Worm (Caenorhabditis elegans) whole organism, late embryonic: ENCODE measurements around the gene C05B5.4.

Experiments
- C38D4.7 ChIP-seq: fragments of 200-800 bp; sonication (Bioruptor generic); optimal IDR thresholded peaks from 2 replicates; lab custom pipeline; 2018; ENCODE audit warnings: mild to moderate bottlenecking, missing genetic modification characterization, moderate library complexity, missing compliant biosample characterization
- K09A11.1 ChIP-seq: sonication (generic microtip); optimal IDR thresholded peaks from 2 replicates; lab custom pipeline; 2017; ENCODE audit warnings: antibody characterized with exemption, mild to moderate bottlenecking, missing genetic modification characterization, missing compliant biosample characterization; ENCODE audit not compliant: insufficient read depth
- Y22D7AL.16 ChIP-seq: sonication (generic microtip); optimal IDR thresholded peaks from 2 replicates; lab custom pipeline; 2016; ENCODE audit warnings: missing genetic modification characterization, missing compliant biosample characterization
- ceh-14 ChIP-seq: sonication (generic microtip); optimal IDR thresholded peaks from 2 replicates; lab custom pipeline; 2016; ENCODE audit warnings: missing genotype, missing genetic modification characterization, missing compliant biosample characterization
- ceh-18 ChIP-seq: sonication (generic microtip); optimal IDR thresholded peaks from 2 replicates; lab custom pipeline; 2016; ENCODE audit warnings: missing genetic modification characterization, missing compliant biosample characterization
- ceh-19 ChIP-seq: fragments of 200-800 bp; sonication (Bioruptor generic); optimal IDR thresholded peaks from 2 replicates; lab custom pipeline; 2018; ENCODE audit warnings: mild to moderate bottlenecking, missing genetic modification characterization, missing compliant biosample characterization
- ceh-2 ChIP-seq: sonication (generic microtip); optimal IDR thresholded peaks from 2 replicates; lab custom pipeline; 2016; ENCODE audit warnings: missing genotype, missing genetic modification characterization, missing compliant biosample characterization
- ceh-22 ChIP-seq: sonication (generic microtip); optimal IDR thresholded peaks from 2 replicates; lab custom pipeline; 2017; ENCODE audit warnings: missing biosample characterization, missing genetic modification characterization
- ceh-24 ChIP-seq: sonication (generic microtip); optimal IDR thresholded peaks from 2 replicates; lab custom pipeline; 2016; ENCODE audit warnings: mild to moderate bottlenecking, missing genetic modification characterization, missing compliant biosample characterization
- ceh-30 ChIP-seq: fragments of 150-350 bp; optimal IDR thresholded peaks from 2 replicates; lab custom pipeline; 2014; ENCODE audit warnings: missing biosample characterization, missing genetic modification characterization
- ceh-34 ChIP-seq: sonication (generic microtip); optimal IDR thresholded peaks from 2 replicates; lab custom pipeline; 2016; ENCODE audit warnings: mild to moderate bottlenecking, missing genetic modification characterization, missing compliant biosample characterization
- ceh-6 ChIP-seq: fragments of 200-800 bp; sonication (Bioruptor generic); optimal IDR thresholded peaks from 2 replicates; lab custom pipeline; 2018; ENCODE audit warnings: mild to moderate bottlenecking, missing genetic modification characterization, missing compliant biosample characterization
- che-1 ChIP-seq: sonication (generic microtip); optimal IDR thresholded peaks from 2 replicates; lab custom pipeline; 2016; ENCODE audit warnings: mild to moderate bottlenecking, missing genetic modification characterization, missing compliant biosample characterization
- dmd-4 ChIP-seq: sonication (generic microtip); optimal IDR thresholded peaks from 2 replicates; lab custom pipeline; 2016; ENCODE audit warnings: borderline replicate concordance, missing genetic modification characterization, missing compliant biosample characterization
- dve-1 ChIP-seq: sonication (generic microtip); optimal IDR thresholded peaks from 2 replicates; lab custom pipeline; 2017; ENCODE audit warnings: antibody characterized with exemption, mild to moderate bottlenecking, missing genetic modification characterization, missing compliant biosample characterization
- elt-4 ChIP-seq: sonication (generic microtip); optimal IDR thresholded peaks from 2 replicates; lab custom pipeline; 2016; ENCODE audit warnings: missing genetic modification characterization, missing compliant biosample characterization
- ets-4 ChIP-seq: sonication (generic microtip); optimal IDR thresholded peaks from 2 replicates; lab custom pipeline; 2016; ENCODE audit warnings: missing genetic modification characterization, missing compliant biosample characterization
- eyg-1 ChIP-seq: sonication (generic microtip); optimal IDR thresholded peaks from 2 replicates; lab custom pipeline; 2016; ENCODE audit warnings: missing genotype, missing genetic modification characterization, missing compliant biosample characterization
- fax-1 ChIP-seq: sonication (generic microtip); optimal IDR thresholded peaks from 2 replicates; lab custom pipeline; 2016; ENCODE audit warnings: missing genotype, missing genetic modification characterization, missing compliant biosample characterization
- fkh-10 ChIP-seq: fragments of 150-350 bp; optimal IDR thresholded peaks from 2 replicates; lab custom pipeline; 2014; ENCODE audit warnings: missing biosample characterization, missing genetic modification reagents, missing genetic modification characterization
- hlh-13 ChIP-seq: fragments of 200-800 bp; sonication (Bioruptor generic); optimal IDR thresholded peaks from 2 replicates; lab custom pipeline; 2018; ENCODE audit warnings: mild to moderate bottlenecking, missing genetic modification characterization, missing compliant biosample characterization
- hlh-8 ChIP-seq: sonication (generic microtip); optimal IDR thresholded peaks from 2 replicates; lab custom pipeline; 2016; ENCODE audit warnings: missing genotype, missing genetic modification characterization, missing compliant biosample characterization
- madf-2 ChIP-seq: sonication (generic microtip); optimal IDR thresholded peaks from 2 replicates; lab custom pipeline; 2017; ENCODE audit warnings: missing genetic modification characterization, missing compliant biosample characterization
- mec-3 ChIP-seq: sonication (generic microtip); optimal IDR thresholded peaks from 2 replicates; lab custom pipeline; 2016; ENCODE audit warnings: borderline replicate concordance, missing genetic modification characterization, missing compliant biosample characterization
- nhr-11 ChIP-seq: fragments of 150-350 bp; optimal IDR thresholded peaks from 2 replicates; lab custom pipeline; 2014; ENCODE audit warnings: missing biosample characterization, missing genetic modification characterization
- odd-2 ChIP-seq: sonication (generic microtip); optimal IDR thresholded peaks from 2 replicates; lab custom pipeline; 2017; ENCODE audit warnings: antibody characterized with exemption, mild to moderate bottlenecking, missing genetic modification characterization, missing compliant biosample characterization
- pag-3 ChIP-seq: sonication (generic microtip); optimal IDR thresholded peaks from 2 replicates; lab custom pipeline; 2016; ENCODE audit warnings: missing compliant biosample characterization, missing genetic modification characterization, borderline replicate concordance
- pat-9 ChIP-seq: fragments of 200-800 bp; sonication (Bioruptor generic); optimal IDR thresholded peaks from 2 replicates; lab custom pipeline; 2018; ENCODE audit warnings: mild to moderate bottlenecking, missing genetic modification characterization, moderate library complexity, missing compliant biosample characterization
- pax-1 ChIP-seq: fragments of 150-350 bp; optimal IDR thresholded peaks from 2 replicates; lab custom pipeline; 2014; ENCODE audit warnings: missing biosample characterization, missing genetic modification characterization
- pqm-1 ChIP-seq: sonication (generic microtip); optimal IDR thresholded peaks from 2 replicates; lab custom pipeline; 2016; ENCODE audit warnings: missing genetic modification characterization, missing compliant biosample characterization
- pros-1 ChIP-seq: fragments of 150-350 bp; optimal IDR thresholded peaks from 2 replicates; lab custom pipeline; 2014; ENCODE audit warnings: missing biosample characterization, missing genetic modification reagents, missing genetic modification characterization
- sdc-2 ChIP-seq: sonication (generic microtip); optimal IDR thresholded peaks from 2 replicates; lab custom pipeline; 2016; ENCODE audit warnings: missing genotype, missing genetic modification characterization, missing compliant biosample characterization
- sox-2 ChIP-seq: fragments of 200-800 bp; sonication (Bioruptor generic); IDR thresholded peaks from 2 replicates; pipeline ENCODE4 v1.3.6; 2022; ENCODE audit warnings: missing genetic modification reagents, missing genetic modification characterization, missing compliant biosample characterization
- sox-4 ChIP-seq: sonication (generic microtip); optimal IDR thresholded peaks from 2 replicates; lab custom pipeline; 2017; ENCODE audit warnings: mild to moderate bottlenecking, missing genetic modification characterization, inconsistent platforms, missing compliant biosample characterization
- tbx-2 ChIP-seq: sonication (generic microtip); optimal IDR thresholded peaks from 2 replicates; lab custom pipeline; 2016; ENCODE audit warnings: missing genetic modification characterization, missing compliant biosample characterization
- tbx-7 ChIP-seq: sonication (generic microtip); optimal IDR thresholded peaks from 2 replicates; lab custom pipeline; 2016; ENCODE audit warnings: missing genotype, missing genetic modification characterization, missing compliant biosample characterization
- unc-3 ChIP-seq, 2 experiments: fragments of 200-800 bp in 1 of 2; sonication (Bioruptor generic) in 1 of 2; sonication (generic microtip) in 1 of 2; conservative IDR thresholded peaks in 1 of 2; optimal IDR thresholded peaks in 1 of 2; 2 replicates each; pipeline versions ENCODE4 v1.3.6 to Lab custom; 2016 to 2022; ENCODE audit warnings: missing compliant biosample characterization in 2 of 2, missing genetic modification characterization in 2 of 2, missing genetic modification reagents in 1 of 2
- unc-86 ChIP-seq: sonication (generic microtip); optimal IDR thresholded peaks from 2 replicates; lab custom pipeline; 2016; ENCODE audit warnings: missing genetic modification characterization, missing compliant biosample characterization
- ztf-16 ChIP-seq: sonication (generic microtip); optimal IDR thresholded peaks from 2 replicates; lab custom pipeline; 2017; ENCODE audit warnings: missing genetic modification characterization, missing compliant biosample characterization

C05B5.4 gene

DNA sequence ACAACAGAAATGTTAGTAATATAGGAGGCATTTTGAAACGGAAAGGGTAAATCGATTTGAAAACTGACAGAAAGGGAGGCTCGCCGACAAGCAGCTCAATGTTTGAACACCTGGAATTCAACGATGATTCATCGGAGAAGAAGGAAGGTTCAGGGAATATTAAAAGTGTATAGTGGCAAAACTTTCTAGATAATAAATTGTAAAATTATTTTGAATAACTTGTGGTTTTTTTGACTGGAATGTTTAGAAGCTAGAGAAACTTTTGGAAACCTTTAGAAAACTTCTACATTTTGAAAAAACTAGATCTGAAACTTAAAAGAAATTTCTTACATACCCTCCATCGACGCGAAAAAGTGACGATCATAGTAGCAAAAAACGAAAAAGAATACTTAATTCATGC, 4.2 kb downstream of the C05B5.4 start, which contains the start of gene pqn-8:
pqn-8 (minus strand) TSS at position 101 of the 400 bp plus-strand sequence.
- no peak for TF ChIP-seq sox-4
- TF ChIP-seq ets-4 (tag; lab: Kevin White, UChicago): no peak
- no peak for TF ChIP-seq dve-1
- no peak for TF ChIP-seq sdc-2 (tag; lab: Kevin White, UChicago)

DNA sequence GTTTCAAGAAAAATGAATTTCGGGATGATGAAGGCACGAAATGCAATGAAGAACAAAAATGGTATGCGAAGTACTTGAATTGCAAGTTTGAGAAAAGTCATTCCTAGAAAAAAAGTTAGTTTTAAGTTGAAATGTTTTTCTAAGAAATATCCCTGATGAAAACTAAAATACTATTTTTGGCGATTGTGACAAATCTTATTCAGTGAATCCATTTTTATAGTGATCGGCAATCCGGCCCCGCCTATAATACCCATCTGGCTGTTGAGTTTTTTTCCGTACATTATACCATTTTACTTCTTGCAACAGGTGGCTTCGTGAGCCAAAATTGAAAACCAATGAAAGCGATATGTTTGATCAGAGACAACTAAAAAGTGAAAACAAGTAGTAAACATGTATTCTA, 5.5 kb downstream of the C05B5.4 start, which contains the start of gene C05B5.17:
C05B5.17 (minus strand) TSS at position 101 of the 400 bp plus-strand sequence.
- no peak for TF ChIP-seq mec-3 (tag; lab: Kevin White, UChicago)
- TF ChIP-seq fkh-10 (GFP tag; lab: Kevin White, UChicago): no peak
- TF ChIP-seq ets-4 (tag; lab: Kevin White, UChicago): no peak
- no peak for TF ChIP-seq sox-2 (GFP tag; lab: Robert Waterston, UW)

DNA sequence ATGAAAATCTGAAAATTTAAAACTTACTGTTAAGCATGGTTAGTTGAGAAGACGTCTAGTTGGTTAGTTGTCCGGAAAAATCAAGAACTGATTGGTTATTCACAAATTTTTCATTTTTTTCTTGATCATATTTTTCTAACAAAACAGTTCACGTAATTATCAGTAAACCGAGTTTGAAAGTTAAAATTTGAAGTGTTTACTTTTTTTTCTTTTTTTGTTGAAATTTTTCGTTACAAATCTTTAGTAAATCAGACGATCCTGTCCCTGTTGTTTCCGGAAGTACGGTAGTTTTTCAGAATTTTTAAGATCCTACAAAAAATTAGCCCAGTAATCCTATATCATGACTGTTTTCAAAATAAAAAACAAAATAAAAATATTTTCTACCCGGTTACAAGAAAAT, 6.7 kb downstream of the C05B5.4 start, which contains the start of gene C05B5.2:
C05B5.2 (minus strand) TSS at position 101 of the 400 bp plus-strand sequence.
- TF ChIP-seq fkh-10 (GFP tag; lab: Kevin White, UChicago) (no peak), pat-9 (no peak), ets-4 (tag; lab: Kevin White, UChicago) (no peak), ceh-18 (tag; lab: Kevin White, UChicago) (no peak), elt-4 (tag; lab: Kevin White, UChicago) (no peak), unc-3 (GFP tag; conservative IDR thresholded peaks at IDR 0.05; lab: Robert Waterston, UW) (no peak), unc-3 (tag; optimal IDR thresholded peaks at IDR 0.05; lab: Kevin White, UChicago) (no peak), C38D4.7 (no peak), dmd-4 (tag; lab: Kevin White, UChicago) (no peak), ceh-14 (tag; lab: Kevin White, UChicago) (no peak), hlh-13 (GFP tag; lab: Kevin White, UChicago) (no peak), tbx-7 (tag; lab: Kevin White, UChicago) (no peak), ceh-24 (tag; lab: Kevin White, UChicago) (no peak), K09A11.1 (tag; lab: Kevin White, UChicago) (no peak), pros-1 (no peak), ztf-16 (tag; lab: Kevin White, UChicago) (no peak), pax-1 (tag; lab: Kevin White, UChicago) (no peak)

DNA sequence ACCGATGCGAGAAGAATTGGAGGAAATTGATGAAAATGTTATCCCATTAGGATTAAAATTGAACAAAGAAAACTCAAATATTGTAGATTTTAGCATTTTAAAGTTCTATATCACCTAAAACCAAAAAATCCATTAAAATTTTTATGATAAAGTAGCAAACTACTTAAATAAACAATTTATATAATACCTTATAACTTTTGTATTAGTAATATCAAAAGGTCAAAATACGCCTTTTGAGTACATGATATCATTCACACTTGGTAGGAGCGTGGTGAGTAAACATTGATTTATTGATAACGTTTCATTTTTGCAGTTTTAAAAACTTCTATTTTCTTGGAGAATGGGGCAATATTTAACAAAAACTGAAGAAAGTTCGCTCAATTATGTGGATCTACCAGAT, 7.4 kb downstream of the C05B5.4 start, which contains the start of gene C05B5.5:
C05B5.5 (plus strand) TSS at position 301 of the 400 bp plus-strand sequence.
- TF ChIP-seq K09A11.1 (tag; lab: Kevin White, UChicago) (no peak), tbx-2 (tag; lab: Kevin White, UChicago) (no peak), ceh-19 (no peak), ztf-16 (tag; lab: Kevin White, UChicago) (no peak), Y22D7AL.16 (tag; lab: Kevin White, UChicago) (no peak), pag-3 (tag; lab: Kevin White, UChicago) (no peak), odd-2 (tag; lab: Kevin White, UChicago) (no peak), ceh-34 (tag; lab: Kevin White, UChicago) (no peak), pqm-1 (tag; lab: Kevin White, UChicago) (no peak), ceh-22 (tag; lab: Kevin White, UChicago) (no peak), ceh-6 (GFP tag; lab: Kevin White, UChicago) (no peak), elt-4 (tag; lab: Kevin White, UChicago) (no peak), unc-86 (tag; lab: Kevin White, UChicago) (no peak)

DNA sequence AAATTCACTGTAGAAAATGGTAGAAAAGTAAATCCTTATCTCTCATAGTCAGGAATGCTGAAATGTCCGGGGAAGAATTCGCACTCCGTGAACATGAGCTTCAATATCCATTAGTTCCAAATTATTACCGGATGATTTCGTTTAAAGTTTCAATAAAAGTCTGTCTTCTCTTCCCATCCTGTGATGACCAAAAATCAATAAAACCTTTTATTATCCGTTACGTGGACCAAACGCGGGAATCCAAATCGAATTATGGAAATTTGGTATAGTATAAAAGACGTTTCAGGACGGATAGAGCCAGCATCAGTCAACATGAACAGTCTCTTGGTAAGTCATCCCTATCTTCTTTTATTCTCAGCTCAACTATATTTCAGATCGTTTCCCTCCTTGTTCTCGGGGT, 10.5 kb downstream of the C05B5.4 start, which contains the start of gene C05B5.11:
C05B5.11 (plus strand) TSS at position 301 of the 400 bp plus-strand sequence.
- TF ChIP-seq eyg-1: no peak
- TF ChIP-seq madf-2 (tag; lab: Kevin White, UChicago): no peak
- TF ChIP-seq Y22D7AL.16 (tag; lab: Kevin White, UChicago): no peak
- no peak for TF ChIP-seq ceh-2 (tag; lab: Kevin White, UChicago)
- no peak for TF ChIP-seq fax-1 (tag; lab: Kevin White, UChicago)
- no peak for TF ChIP-seq hlh-8 (tag; lab: Kevin White, UChicago)
- TF ChIP-seq elt-4 (tag; lab: Kevin White, UChicago): no peak
- no peak for TF ChIP-seq ztf-16 (tag; lab: Kevin White, UChicago)
- no peak for TF ChIP-seq ceh-34 (tag; lab: Kevin White, UChicago)
- no peak for TF ChIP-seq nhr-11
- TF ChIP-seq tbx-2 (tag; lab: Kevin White, UChicago): no peak
- TF ChIP-seq che-1 (tag; lab: Kevin White, UChicago): no peak
- TF ChIP-seq ceh-30 (tag; lab: Kevin White, UChicago): no peak
- TF ChIP-seq, all 69 proteins: peak for 0
